Worm (Caenorhabditis elegans): ENCODE results near the gene H05C05.1.

H05C05.1 gene

ce11 chrIII:2976176-2976575 is 29.3 kb downstream of the H05C05.1 start:
- TF ChIP-seq flt-1 (GFP tag; IDR thresholded peaks at IDR 0.05) (no peak), F13C5.2 (tag; optimal IDR thresholded peaks at IDR 0.05) (no peak), ama-1 (optimal IDR thresholded peaks at IDR 0.05) (no peak)

ce11 chrIII:2980927-2981326 is 34.0 kb downstream of the H05C05.1 start:
- TF ChIP-seq ets-7 (tag; optimal IDR thresholded peaks at IDR 0.05) (no peak), tra-4 (tag; optimal IDR thresholded peaks at IDR 0.05) (no peak), ceh-13 (GFP tag; optimal IDR thresholded peaks at IDR 0.05) (no peak), tbx-37 (GFP tag; conservative IDR thresholded peaks at IDR 0.05) (no peak), flt-1 (GFP tag; IDR thresholded peaks at IDR 0.05) (no peak), pes-1 (GFP tag; IDR thresholded peaks at IDR 0.05) (no peak), hnd-1 (tag; optimal IDR thresholded peaks at IDR 0.05) (no peak), tbx-11 (GFP tag; IDR thresholded peaks at IDR 0.05) (no peak)

DNA sequence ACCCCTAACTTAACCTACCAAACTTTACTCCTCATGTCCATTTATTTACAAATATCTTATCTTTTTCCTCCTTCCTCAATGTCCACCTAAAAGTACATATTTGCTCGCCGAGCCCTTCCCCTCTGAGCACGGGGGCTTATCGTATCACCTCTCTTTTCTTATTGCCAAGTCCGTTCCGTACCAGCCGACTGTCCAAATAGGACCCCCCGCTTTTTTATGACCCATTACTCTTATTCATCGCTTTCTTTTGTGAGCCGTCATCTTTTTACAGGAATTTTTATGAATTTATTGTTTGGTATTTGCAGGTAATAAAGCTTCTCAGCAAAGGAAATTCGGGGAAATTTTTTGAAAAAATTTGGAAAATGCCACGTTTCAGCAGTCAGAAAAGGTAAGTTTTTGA is 35.2 kb downstream of the H05C05.1 start, which contains the start of gene Y55D5A.1:
Gene Y55D5A.1, plus strand, starts transcription at position 301 of the 400 bp plus-strand sequence.
- TF ChIP-seq scrt-1 (GFP tag; IDR thresholded peaks at IDR 0.05): no peak

DNA sequence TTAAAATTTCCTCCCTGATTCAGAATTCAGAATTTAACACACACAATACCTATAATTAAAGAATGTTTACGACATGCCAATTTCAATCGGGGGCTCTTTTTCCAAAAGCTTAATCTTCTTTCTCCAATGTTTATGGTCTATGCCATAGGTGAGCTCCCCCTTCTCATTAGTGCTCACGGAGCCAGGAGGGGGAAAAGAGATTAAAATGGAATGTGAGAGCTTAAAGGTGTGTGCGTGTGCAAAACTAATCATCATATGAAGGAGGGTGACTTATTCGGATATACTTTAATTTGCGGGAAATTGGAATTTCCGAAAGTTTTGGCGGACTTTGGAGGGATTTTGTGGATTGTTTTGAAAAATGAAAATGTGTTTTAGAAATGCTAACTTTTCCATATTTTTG is 36.1 kb downstream of the H05C05.1 start:
- no peak for TF ChIP-seq sea-1 (GFP tag; conservative IDR thresholded peaks at IDR 0.05)
- no peak for TF ChIP-seq tbx-11 (GFP tag; IDR thresholded peaks at IDR 0.05)
- no peak for TF ChIP-seq ceh-36 (tag; optimal IDR thresholded peaks at IDR 0.05)
- TF ChIP-seq tbx-37 (GFP tag; conservative IDR thresholded peaks at IDR 0.05): no peak
- TF ChIP-seq hmg-4 (GFP tag; optimal IDR thresholded peaks at IDR 0.05): no peak
- TF ChIP-seq scrt-1 (GFP tag; IDR thresholded peaks at IDR 0.05): no peak
- TF ChIP-seq flt-1 (GFP tag; IDR thresholded peaks at IDR 0.05): no peak
- TF ChIP-seq hmbx-1 (tag; optimal IDR thresholded peaks at IDR 0.05): no peak
- no peak for TF ChIP-seq ama-1 (optimal IDR thresholded peaks at IDR 0.05)

DNA sequence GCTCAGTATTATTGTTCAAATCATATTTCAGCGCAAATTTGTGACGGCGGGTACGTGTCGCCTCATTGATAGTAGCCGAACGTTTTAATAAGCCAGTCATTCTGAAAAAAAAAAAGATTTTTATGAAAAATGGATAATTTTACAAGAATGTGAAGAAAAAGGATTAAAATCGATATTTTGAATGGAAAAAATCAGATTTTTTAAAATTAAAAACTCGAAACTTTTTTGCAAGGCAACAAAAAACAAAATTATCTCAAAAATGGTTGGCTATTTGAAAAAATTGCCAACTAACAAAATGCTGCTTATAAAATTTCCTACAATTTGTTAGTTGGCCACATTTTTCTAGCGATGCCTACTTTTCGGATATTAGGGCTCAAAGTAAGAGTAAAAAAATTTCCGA is 43.0 kb downstream of the H05C05.1 start, which contains the start of gene Y55D5A.4:
Gene Y55D5A.4, minus strand, starts transcription at position 101 of the 400 bp plus-strand sequence.
- TF ChIP-seq pes-1 (GFP tag; IDR thresholded peaks at IDR 0.05) (no peak), ceh-36 (tag; optimal IDR thresholded peaks at IDR 0.05) (no peak), F13C5.2 (tag; optimal IDR thresholded peaks at IDR 0.05) (no peak), tbx-11 (GFP tag; IDR thresholded peaks at IDR 0.05) (no peak), B0310.2 (tag; optimal IDR thresholded peaks at IDR 0.05) (no peak), tra-4 (tag; optimal IDR thresholded peaks at IDR 0.05) (no peak), ama-1 (optimal IDR thresholded peaks at IDR 0.05) (no peak), aly-1 (tag; optimal IDR thresholded peaks at IDR 0.05) (no peak), hmg-4 (GFP tag; optimal IDR thresholded peaks at IDR 0.05) (no peak), hnd-1 (tag; optimal IDR thresholded peaks at IDR 0.05) (no peak), scrt-1 (GFP tag; IDR thresholded peaks at IDR 0.05) (no peak)

DNA sequence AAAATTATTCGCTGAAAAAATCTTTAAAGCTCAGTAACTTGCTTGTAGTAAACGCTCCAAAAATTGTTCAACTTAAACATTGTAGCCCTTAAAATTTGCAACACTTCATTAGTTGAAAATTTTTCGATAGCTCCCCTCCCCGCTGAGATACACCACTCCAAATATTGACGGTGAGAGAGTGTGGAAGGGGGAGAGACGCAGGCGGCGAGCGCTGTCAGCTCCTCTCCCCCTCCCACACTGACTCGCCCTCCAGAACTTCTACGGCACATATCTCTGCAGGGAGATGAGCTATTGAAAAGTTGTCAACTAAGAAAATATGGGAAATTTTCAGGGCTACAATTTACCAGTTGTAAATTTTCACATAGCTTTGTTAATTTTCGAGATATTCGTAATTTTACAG is 45.3 kb downstream of the H05C05.1 start:
- TF ChIP-seq hnd-1 (tag; optimal IDR thresholded peaks at IDR 0.05) (no peak), scrt-1 (GFP tag; IDR thresholded peaks at IDR 0.05) (no peak), ets-7 (tag; optimal IDR thresholded peaks at IDR 0.05) (no peak), aly-1 (tag; optimal IDR thresholded peaks at IDR 0.05) (no peak), ama-1 (optimal IDR thresholded peaks at IDR 0.05) (no peak), hmg-4 (GFP tag; optimal IDR thresholded peaks at IDR 0.05) (no peak), tbx-11 (GFP tag; IDR thresholded peaks at IDR 0.05) (no peak), F13C5.2 (tag; optimal IDR thresholded peaks at IDR 0.05) (no peak), sea-1 (GFP tag; conservative IDR thresholded peaks at IDR 0.05) (no peak), pes-1 (GFP tag; IDR thresholded peaks at IDR 0.05) (no peak), ceh-13 (GFP tag; optimal IDR thresholded peaks at IDR 0.05) (no peak), ceh-36 (tag; optimal IDR thresholded peaks at IDR 0.05) (no peak)

- no peak for TF ChIP-seq pes-1 (GFP tag; IDR thresholded peaks at IDR 0.05)
- no peak for TF ChIP-seq F13C5.2 (tag; optimal IDR thresholded peaks at IDR 0.05)
- no peak for TF ChIP-seq ama-1 (optimal IDR thresholded peaks at IDR 0.05)
- no peak for TF ChIP-seq hmg-4 (GFP tag; optimal IDR thresholded peaks at IDR 0.05)
- no peak for TF ChIP-seq ceh-36 (tag; optimal IDR thresholded peaks at IDR 0.05)
- TF ChIP-seq sea-1 (GFP tag; conservative IDR thresholded peaks at IDR 0.05): no peak
- TF ChIP-seq ceh-13 (GFP tag; optimal IDR thresholded peaks at IDR 0.05): no peak
- TF ChIP-seq hnd-1 (tag; optimal IDR thresholded peaks at IDR 0.05): no peak
- no peak for TF ChIP-seq flt-1 (GFP tag; IDR thresholded peaks at IDR 0.05)
- TF ChIP-seq aly-1 (tag; optimal IDR thresholded peaks at IDR 0.05): no peak
- TF ChIP-seq B0310.2 (tag; optimal IDR thresholded peaks at IDR 0.05): no peak
- TF ChIP-seq scrt-1 (GFP tag; IDR thresholded peaks at IDR 0.05): no peak
- TF ChIP-seq tbx-37 (GFP tag; conservative IDR thresholded peaks at IDR 0.05): no peak
- TF ChIP-seq tra-4 (tag; optimal IDR thresholded peaks at IDR 0.05): no peak
- TF ChIP-seq hmbx-1 (tag; optimal IDR thresholded peaks at IDR 0.05): no peak
- no peak for TF ChIP-seq tbx-11 (GFP tag; IDR thresholded peaks at IDR 0.05)
These were observed 47.0 kb downstream of the H05C05.1 start for ce11 chrIII:2993963-2994362.

DNA sequence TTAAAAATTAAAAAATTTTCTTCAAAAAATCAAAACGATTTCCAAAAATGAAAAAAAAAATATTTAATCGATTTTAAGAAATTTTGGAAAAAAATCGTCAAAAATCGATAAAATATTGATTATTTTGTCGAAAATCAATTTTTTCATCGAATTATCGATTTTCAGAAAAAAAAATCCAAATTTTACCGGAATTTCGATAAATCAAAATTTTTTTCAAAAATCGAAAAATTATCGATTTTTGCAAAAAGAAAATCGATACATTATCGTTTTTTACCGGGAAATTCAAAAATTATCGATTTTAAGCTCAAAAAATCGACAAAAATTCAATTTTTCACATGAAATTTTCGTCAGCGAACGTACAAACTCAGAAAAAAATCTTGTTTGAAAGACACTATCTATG is 48.4 kb downstream of the H05C05.1 start:
- TF ChIP-seq B0310.2 (tag; optimal IDR thresholded peaks at IDR 0.05) (no peak), ama-1 (optimal IDR thresholded peaks at IDR 0.05) (no peak)
